Worm (Caenorhabditis elegans): ENCODE data around the gene tomm-20.
A peak's percentile ranks its signal among the peaks of the same experiment; 100 is the strongest.

Gene tomm-20

DNA sequence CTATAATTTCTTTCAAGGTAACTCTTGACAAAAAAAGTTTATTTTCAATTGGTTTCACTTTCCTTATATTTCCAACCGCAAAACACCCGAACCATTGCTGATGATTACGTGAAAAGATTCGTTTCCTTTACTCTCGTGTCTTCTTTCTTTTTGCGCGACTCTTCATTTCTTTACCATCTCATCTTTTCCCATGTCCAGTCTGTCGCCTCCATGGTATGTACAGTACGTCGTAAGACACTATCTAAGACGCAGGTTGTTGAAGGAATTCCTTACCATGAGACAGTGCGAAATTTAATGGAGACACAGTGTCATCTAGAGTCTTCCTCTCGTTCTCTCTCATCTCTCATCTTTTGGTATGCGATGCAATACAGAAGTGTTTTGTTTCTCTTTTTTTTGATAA, 43.1 kb downstream of the tomm-20 start:
- TF ChIP-seq lin-54 (GFP tag; optimal IDR thresholded peaks at IDR 0.05) (peak; percentile 12), somi-1 (GFP tag; optimal IDR thresholded peaks at IDR 0.05) (peak; percentile 50), snpc-4 (GFP tag; optimal IDR thresholded peaks at IDR 0.05) (no peak), snpc-4 (tag; optimal IDR thresholded peaks at IDR 0.05) (peak in 1 of 4 experiments; percentile 29), sptf-2 (GFP tag; optimal IDR thresholded peaks at IDR 0.05) (no peak), attf-5 (GFP tag; optimal IDR thresholded peaks at IDR 0.05) (peak; percentile 48), ZK185.1 (tag; optimal IDR thresholded peaks at IDR 0.05; ENCODE audit: poor library complexity, severe bottlenecking) (peak; percentile 43), Y56A3A.18 (GFP tag; IDR thresholded peaks at IDR 0.05) (0 out of 2 replicates have a peak, but pooled peaks have one; percentile 64), nhr-120 (GFP tag; IDR thresholded peaks at IDR 0.05) (no peak), cebp-1 (GFP tag; IDR thresholded peaks at IDR 0.05) (no peak), cebp-1 (tag; optimal IDR thresholded peaks at IDR 0.05) (peak; percentile 56), mcd-1 (GFP tag; IDR thresholded peaks at IDR 0.05) (no peak), ztf-26 (tag; optimal IDR thresholded peaks at IDR 0.05) (no peak), lin-40 (tag; optimal IDR thresholded peaks at IDR 0.05) (peak; percentile 49), pha-4 (tag; optimal IDR thresholded peaks at IDR 0.05) (no peak), nhr-80 (tag; optimal IDR thresholded peaks at IDR 0.05) (peak; percentile 59), unc-62 (GFP tag; optimal IDR thresholded peaks at IDR 0.05) (peak; percentile 46), tbp1 (GFP tag; optimal IDR thresholded peaks at IDR 0.05) (peak; percentile 20), ama-1 (optimal IDR thresholded peaks at IDR 0.05) (no peak), ama-1 (GFP tag; optimal IDR thresholded peaks at IDR 0.05) (no peak), sea-2 (GFP tag; IDR thresholded peaks at IDR 0.05) (no peak), repo-1 (tag; optimal IDR thresholded peaks at IDR 0.05) (peak; percentile 15), ztf-18 (tag; optimal IDR thresholded peaks at IDR 0.05) (peak; percentile 9), nhr-179 (tag; optimal IDR thresholded peaks at IDR 0.05) (no peak), ceh-27 (GFP tag; optimal IDR thresholded peaks at IDR 0.05) (peak; percentile 34), attf-6 (GFP tag; IDR thresholded peaks at IDR 0.05) (no peak), hmg-1.2 (GFP tag; IDR thresholded peaks at IDR 0.05) (peak; percentile 66; the same call in 1 of the 2 replicates), dox-1 (GFP tag; IDR thresholded peaks at IDR 0.05) (peak; percentile 35; the same call in 1 of the 2 replicates), bed-1 (GFP tag; IDR thresholded peaks at IDR 0.05) (no peak), let-607 (tag; optimal IDR thresholded peaks at IDR 0.05) (peak in 1 of 2 experiments; percentile 14)

ce11 chrV:12299244-12299766, 44.0 kb downstream of the tomm-20 start:
- TF ChIP-seq attf-6 (GFP tag; IDR thresholded peaks at IDR 0.05) (no peak), F55B11.4 (tag; optimal IDR thresholded peaks at IDR 0.05; ENCODE audit: borderline replicate concordance, insufficient read depth) (no peak), B0035.1 (tag; optimal IDR thresholded peaks at IDR 0.05) (no peak), efl-1 (GFP tag; optimal IDR thresholded peaks at IDR 0.05) (no peak), B0019.2 (GFP tag; conservative IDR thresholded peaks at IDR 0.05) (no peak), die-1 (tag; optimal IDR thresholded peaks at IDR 0.05) (no peak), nfya-2 (GFP tag; IDR thresholded peaks at IDR 0.05) (no peak), bed-1 (GFP tag; IDR thresholded peaks at IDR 0.05) (no peak)

DNA sequence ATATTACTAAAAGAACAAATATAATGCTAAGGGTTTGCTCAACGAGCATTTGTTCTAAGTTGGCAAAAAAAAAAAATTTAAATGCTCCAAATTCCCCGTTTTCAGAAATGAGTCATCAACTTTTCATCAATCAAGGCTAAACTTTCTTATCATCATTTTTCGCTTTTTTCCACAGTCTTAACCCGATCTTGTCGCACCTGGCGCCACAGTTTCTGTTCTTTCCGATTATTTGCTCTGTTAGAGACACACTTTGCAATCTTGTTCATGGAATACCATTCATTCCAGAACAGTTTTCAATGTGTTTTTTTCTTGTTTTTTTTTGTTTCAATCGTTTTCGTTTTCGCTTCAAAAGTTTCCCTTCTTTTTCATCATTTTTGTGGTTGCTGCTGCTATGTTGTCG, 45.1 kb downstream of the tomm-20 start:
- TF ChIP-seq nhr-80 (tag; optimal IDR thresholded peaks at IDR 0.05): peak; percentile 80
- no peak for TF ChIP-seq sptf-2 (GFP tag; optimal IDR thresholded peaks at IDR 0.05)

- TF ChIP-seq efl-1 (GFP tag; optimal IDR thresholded peaks at IDR 0.05) (no peak), aptf-3 (GFP tag; IDR thresholded peaks at IDR 0.05) (no peak), B0261.1 (tag; optimal IDR thresholded peaks at IDR 0.05) (no peak), egrh-3 (GFP tag; IDR thresholded peaks at IDR 0.05) (no peak), snpc-1.1 (tag; optimal IDR thresholded peaks at IDR 0.05; ENCODE audit: insufficient read depth) (no peak), ceh-58 (GFP tag; IDR thresholded peaks at IDR 0.05) (no peak), ceh-27 (GFP tag; optimal IDR thresholded peaks at IDR 0.05) (no peak), egl-44 (GFP tag; IDR thresholded peaks at IDR 0.05) (no peak), lir-1 (GFP tag; conservative IDR thresholded peaks at IDR 0.05) (no peak), nfya-2 (GFP tag; IDR thresholded peaks at IDR 0.05) (no peak), athp-1 (tag; optimal IDR thresholded peaks at IDR 0.05) (no peak), hsf-1 (GFP tag; IDR thresholded peaks at IDR 0.05) (no peak)
Observed at ce11 chrV:12296794-12297193, 46.5 kb downstream of the tomm-20 start.
